Fruit fly (Drosophila melanogaster) whole organism, embryonic: ENCODE measurements around the gene tinc.
A peak's percentile ranks its signal among the peaks of the same experiment; 100 is the strongest.

Experiments
- ATbp ChIP-seq: fragments of 200-800 bp; sonication (Bioruptor generic); optimal IDR thresholded peaks from 2 replicates; lab custom pipeline; 2017; ENCODE audit warnings: missing biosample characterization, mild to moderate bottlenecking, missing genetic modification characterization, missing genetic modification reagents
- Abd-B ChIP-seq: fragments of 200-800 bp; sonication (Bioruptor generic); optimal IDR thresholded peaks from 2 replicates; lab custom pipeline; 2018; ENCODE audit warnings: missing biosample characterization, mild to moderate bottlenecking, missing genetic modification characterization, moderate library complexity
- Bgb ChIP-seq: fragments of 200-800 bp; sonication (Bioruptor generic); IDR thresholded peaks from 2 replicates; pipeline ENCODE4 v1.3.6; 2022; ENCODE audit warnings: missing biosample characterization, missing genetic modification characterization; ENCODE audit not compliant: partially characterized antibody
- CG11085 ChIP-seq: fragments of 200-800 bp; sonication (Bioruptor generic); IDR thresholded peaks from 2 replicates; pipeline ENCODE4 v1.3.6; 2022; ENCODE audit warnings: missing biosample characterization, missing genetic modification characterization
- CG11398 ChIP-seq: fragments of 200-800 bp; sonication (Bioruptor generic); optimal IDR thresholded peaks from 2 replicates; lab custom pipeline; 2016; ENCODE audit warnings: missing biosample characterization, missing genetic modification characterization
- CG11504 ChIP-seq: fragments of 200-800 bp; sonication (Bioruptor generic); optimal IDR thresholded peaks from 3 replicates; lab custom pipeline; 2019; ENCODE audit warnings: missing biosample characterization, mild to moderate bottlenecking, missing genetic modification characterization, moderate library complexity
- CG12219 ChIP-seq: fragments of 200-800 bp; sonication (Bioruptor generic); optimal IDR thresholded peaks from 3 replicates; lab custom pipeline; 2018; ENCODE audit warnings: missing biosample characterization, mild to moderate bottlenecking, missing genetic modification characterization
- CG12659 ChIP-seq: fragments of 200-800 bp; sonication (Bioruptor generic); optimal IDR thresholded peaks from 3 replicates; lab custom pipeline; 2017; ENCODE audit warnings: mild to moderate bottlenecking, missing biosample characterization, missing genetic modification reagents, missing genetic modification characterization
- CG13775 ChIP-seq: fragments of 200-800 bp; sonication (Bioruptor generic); optimal IDR thresholded peaks from 3 replicates; lab custom pipeline; 2017; ENCODE audit warnings: missing biosample characterization, mild to moderate bottlenecking, missing genetic modification characterization
- CG13894 ChIP-seq: fragments of 200-800 bp; sonication (Bioruptor generic); optimal IDR thresholded peaks from 3 replicates; lab custom pipeline; 2018; ENCODE audit warnings: missing biosample characterization, mild to moderate bottlenecking, missing genetic modification characterization, moderate library complexity
- CG15269 ChIP-seq: fragments of 200-800 bp; sonication (Bioruptor generic); optimal IDR thresholded peaks from 2 replicates; lab custom pipeline; 2018; ENCODE audit warnings: missing biosample characterization, mild to moderate bottlenecking, missing genetic modification characterization, moderate library complexity
- CG17361 ChIP-seq: fragments of 200-800 bp; sonication (Bioruptor generic); IDR thresholded peaks from 3 replicates; pipeline ENCODE4 v1.3.6; 2022; ENCODE audit warnings: missing biosample characterization, missing genetic modification characterization
- CG17385 ChIP-seq: fragments of 200-800 bp; sonication (Bioruptor generic); optimal IDR thresholded peaks from 3 replicates; lab custom pipeline; 2018; ENCODE audit warnings: missing biosample characterization, mild to moderate bottlenecking, missing genetic modification characterization
- CG17568 ChIP-seq: fragments of 200-800 bp; sonication (Bioruptor generic); optimal IDR thresholded peaks from 2 replicates; lab custom pipeline; 2018; ENCODE audit warnings: missing biosample characterization, mild to moderate bottlenecking, missing genetic modification characterization, moderate library complexity
- CG18011 ChIP-seq: fragments of 200-800 bp; sonication (Bioruptor generic); optimal IDR thresholded peaks from 2 replicates; lab custom pipeline; 2017; ENCODE audit warnings: missing biosample characterization, missing genetic modification characterization, mild to moderate bottlenecking, moderate library complexity, missing genotype
- CG2199 ChIP-seq: fragments of 200-800 bp; sonication (Bioruptor generic); IDR thresholded peaks from 3 replicates; pipeline ENCODE4 v1.3.6; 2022; ENCODE audit warnings: missing biosample characterization, missing genetic modification characterization
- CG30403 ChIP-seq: fragments of 200-800 bp; sonication (Bioruptor generic); optimal IDR thresholded peaks from 3 replicates; lab custom pipeline; 2016; ENCODE audit warnings: missing biosample characterization, missing genetic modification characterization
- CG32772 ChIP-seq: fragments of 200-800 bp; sonication (Bioruptor generic); IDR thresholded peaks from 2 replicates; pipeline ENCODE4 v1.3.6; 2022; ENCODE audit warnings: missing biosample characterization, missing genetic modification characterization
- CG5245 ChIP-seq: fragments of 200-800 bp; sonication (Bioruptor generic); optimal IDR thresholded peaks from 3 replicates; lab custom pipeline; 2016; ENCODE audit warnings: missing biosample characterization, missing genetic modification characterization
- CG6765 ChIP-seq: fragments of 200-800 bp; sonication (Bioruptor generic); optimal IDR thresholded peaks from 3 replicates; lab custom pipeline; 2017; ENCODE audit warnings: missing biosample characterization, mild to moderate bottlenecking, missing genetic modification characterization
- CG7271 ChIP-seq: fragments of 200-800 bp; sonication (Bioruptor generic); optimal IDR thresholded peaks from 2 replicates; lab custom pipeline; 2018; ENCODE audit warnings: missing biosample characterization, mild to moderate bottlenecking, missing genetic modification characterization, moderate library complexity
- CG7556 ChIP-seq: fragments of 200-800 bp; sonication (Bioruptor generic); optimal IDR thresholded peaks from 2 replicates; lab custom pipeline; 2017; ENCODE audit warnings: missing biosample characterization, mild to moderate bottlenecking, missing genetic modification characterization
- CG8290 ChIP-seq, 3 experiments: fragments of 200-800 bp; sonication (Bioruptor generic); optimal IDR thresholded peaks; 2 replicates each; lab custom pipeline; 2016 to 2019; ENCODE audit warnings: missing biosample characterization in 3 of 3, missing genetic modification characterization in 3 of 3, mild to moderate bottlenecking in 2 of 3, moderate library complexity in 1 of 3
- CG8944 ChIP-seq: fragments of 200-800 bp; sonication (Bioruptor generic); optimal IDR thresholded peaks from 3 replicates; lab custom pipeline; 2016; ENCODE audit warnings: missing biosample characterization, missing genetic modification characterization
- Chrac-16 ChIP-seq: fragments of 200-800 bp; sonication (Bioruptor generic); optimal IDR thresholded peaks from 3 replicates; lab custom pipeline; 2016; ENCODE audit warnings: missing biosample characterization, missing genetic modification characterization
- Dad ChIP-seq: fragments of 200-800 bp; sonication (Bioruptor generic); optimal IDR thresholded peaks from 3 replicates; lab custom pipeline; 2016; ENCODE audit warnings: missing biosample characterization, missing genetic modification characterization
- Ets65A ChIP-seq: fragments of 200-800 bp; sonication (Bioruptor generic); peaks from one replicate; lab custom pipeline; 2016; ENCODE audit warnings: missing biosample characterization, missing genetic modification characterization
- Hsf ChIP-seq: fragments of 200-800 bp; sonication (Bioruptor generic); optimal IDR thresholded peaks from 3 replicates; lab custom pipeline; 2016; ENCODE audit warnings: missing biosample characterization, missing genetic modification characterization
- Med ChIP-seq: fragments of 200-800 bp; sonication (Bioruptor generic); peaks from one replicate; lab custom pipeline; 2016; ENCODE audit warnings: missing biosample characterization, missing genetic modification characterization, mild to moderate bottlenecking, inconsistent platforms, moderate library complexity
- Meics ChIP-seq: fragments of 200-800 bp; sonication (Bioruptor generic); optimal IDR thresholded peaks from 2 replicates; lab custom pipeline; 2017; ENCODE audit warnings: missing biosample characterization, mild to moderate bottlenecking, missing genetic modification characterization
- PHDP ChIP-seq: fragments of 200-800 bp; sonication (Bioruptor generic); optimal IDR thresholded peaks from 3 replicates; lab custom pipeline; 2018; ENCODE audit warnings: missing biosample characterization, mild to moderate bottlenecking, missing genetic modification characterization, moderate library complexity
- Pdp1 ChIP-seq, 2 experiments: fragments of 200-800 bp; sonication (Bioruptor generic); optimal IDR thresholded peaks; 3 replicates each; lab custom pipeline; 2016; ENCODE audit warnings: missing biosample characterization in 2 of 2, missing genetic modification characterization in 2 of 2, mild to moderate bottlenecking in 1 of 2, moderate library complexity in 1 of 2
- Sox100B ChIP-seq: fragments of 200-800 bp; sonication (Bioruptor generic); optimal IDR thresholded peaks from 3 replicates; lab custom pipeline; 2018; ENCODE audit warnings: missing biosample characterization, mild to moderate bottlenecking, missing genetic modification characterization
- Sox102F ChIP-seq: fragments of 200-800 bp; sonication (Bioruptor generic); optimal IDR thresholded peaks from 2 replicates; lab custom pipeline; 2018; ENCODE audit warnings: missing biosample characterization, mild to moderate bottlenecking, missing genetic modification characterization, moderate library complexity
- Sry-β ChIP-seq: fragments of 200-800 bp; sonication (Bioruptor generic); optimal IDR thresholded peaks from 2 replicates; lab custom pipeline; 2018; ENCODE audit warnings: missing biosample characterization, mild to moderate bottlenecking, missing genetic modification characterization, moderate library complexity
- Taf1 ChIP-seq: fragments of 200-800 bp; sonication (Bioruptor generic); IDR thresholded peaks from 2 replicates; pipeline ENCODE4 v1.3.6; 2022; ENCODE audit warnings: missing biosample characterization, missing genetic modification characterization
- az2 ChIP-seq: fragments of 200-800 bp; sonication (Bioruptor generic); optimal IDR thresholded peaks from 3 replicates; lab custom pipeline; 2016; ENCODE audit warnings: missing biosample characterization, missing genetic modification characterization
- br ChIP-seq: fragments of >200 bp; optimal IDR thresholded peaks from 2 replicates; lab custom pipeline; 2017
- crp ChIP-seq, 2 experiments: fragments of 200-800 bp; sonication (Bioruptor generic); optimal IDR thresholded peaks; 2 replicates in 1 of 2; 3 replicates in 1 of 2; lab custom pipeline; 2017; ENCODE audit warnings: missing biosample characterization in 2 of 2, missing genetic modification characterization in 2 of 2, mild to moderate bottlenecking in 1 of 2, moderate library complexity in 1 of 2
- dmrt99B ChIP-seq: fragments of 200-800 bp; sonication (Bioruptor generic); optimal IDR thresholded peaks from 2 replicates; lab custom pipeline; 2018; ENCODE audit warnings: missing biosample characterization, mild to moderate bottlenecking, missing genetic modification characterization, moderate library complexity
- gem ChIP-seq: fragments of 200-800 bp; sonication (Bioruptor generic); optimal IDR thresholded peaks from 2 replicates; lab custom pipeline; 2019; ENCODE audit warnings: missing biosample characterization, mild to moderate bottlenecking, missing genetic modification characterization, moderate library complexity
- ham ChIP-seq: fragments of 200-800 bp; sonication (Bioruptor generic); IDR thresholded peaks from 2 replicates; pipeline ENCODE4 v1.3.6; 2022; ENCODE audit warnings: missing biosample characterization, missing genetic modification characterization
- lab ChIP-seq: fragments of 200-800 bp; sonication (Bioruptor generic); optimal IDR thresholded peaks from 3 replicates; lab custom pipeline; 2017; ENCODE audit warnings: missing biosample characterization, missing genetic modification characterization, mild to moderate bottlenecking, moderate library complexity, missing genetic modification reagents
- mirr ChIP-seq: fragments of 200-800 bp; sonication (Bioruptor generic); optimal IDR thresholded peaks from 3 replicates; lab custom pipeline; 2018; ENCODE audit warnings: missing biosample characterization, mild to moderate bottlenecking, missing genetic modification characterization
- nau ChIP-seq: fragments of 200-800 bp; sonication (Bioruptor generic); optimal IDR thresholded peaks from 3 replicates; lab custom pipeline; 2017; ENCODE audit warnings: missing biosample characterization, mild to moderate bottlenecking, missing genetic modification characterization, missing genetic modification reagents
- nmo ChIP-seq: fragments of 200-800 bp; sonication (Bioruptor generic); optimal IDR thresholded peaks from 2 replicates; lab custom pipeline; 2018; ENCODE audit warnings: missing biosample characterization, mild to moderate bottlenecking, missing genetic modification characterization, moderate library complexity
- peb ChIP-seq: fragments of 200-800 bp; sonication (Bioruptor generic); IDR thresholded peaks from 2 replicates; pipeline ENCODE4 v1.3.6; 2022; ENCODE audit warnings: missing biosample characterization, missing genetic modification characterization
- pho ChIP-seq: fragments of 200-800 bp; sonication (Bioruptor generic); optimal IDR thresholded peaks from 2 replicates; lab custom pipeline; 2016; ENCODE audit warnings: missing biosample characterization, missing genetic modification characterization
- run ChIP-seq: fragments of 200-800 bp; sonication (Bioruptor generic); optimal IDR thresholded peaks from 3 replicates; lab custom pipeline; 2018; ENCODE audit warnings: missing biosample characterization, mild to moderate bottlenecking, missing genetic modification characterization
- sug ChIP-seq: fragments of 200-800 bp; optimal IDR thresholded peaks from 2 replicates; lab custom pipeline; 2019; ENCODE audit warnings: missing biosample characterization, mild to moderate bottlenecking, missing genetic modification characterization, moderate library complexity

Gene tinc

DNA sequence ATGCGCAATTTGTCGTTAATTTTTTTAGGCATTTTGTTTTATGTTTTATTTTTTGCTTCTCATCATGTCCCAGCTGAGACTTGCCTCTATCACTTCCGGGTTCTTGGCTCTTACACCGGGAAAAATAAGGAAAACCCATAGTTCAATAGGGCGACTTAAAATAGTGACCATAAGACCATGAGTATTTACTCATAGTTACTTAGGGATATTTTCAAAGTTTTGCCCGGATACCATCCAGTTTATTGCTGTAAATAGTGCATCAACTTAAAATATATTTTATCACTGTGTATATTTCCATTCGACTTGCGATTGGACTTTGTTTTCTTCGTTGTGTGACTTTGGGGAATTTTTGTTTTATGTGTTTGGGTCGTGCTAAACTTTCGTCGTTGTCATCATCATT lies 7.5 kb downstream of the tinc start (continued):
- TF ChIP-seq Bgb, result no peak
- no peak for TF ChIP-seq ham (GFP tag; lab: Robert Waterston, UW)
- no peak for TF ChIP-seq Chrac-16 (GFP tag; lab: Kevin White, UChicago)
- TF ChIP-seq PHDP, result peak; percentile 55
- TF ChIP-seq CG8944 (GFP tag; lab: Kevin White, UChicago), result no peak
- peak; percentile 62 for TF ChIP-seq gem
- peak; percentile 30 for TF ChIP-seq dmrt99B (tag; lab: Kevin White, UChicago)
- TF ChIP-seq CG18011 (GFP tag; lab: Kevin White, UChicago), result no peak
- no peak for TF ChIP-seq CG17361 (GFP tag; lab: Robert Waterston, UW)
- TF ChIP-seq CG13894, result no peak
- TF ChIP-seq Dad (GFP tag; lab: Kevin White, UChicago), result no peak
- peak in 1 of 2 experiments; percentile 4 for TF ChIP-seq Pdp1 (GFP tag; optimal IDR thresholded peaks at IDR 0.05; lab: Kevin White, UChicago)
- peak; percentile 8 for TF ChIP-seq ATbp (GFP tag; lab: Kevin White, UChicago)
- no peak for TF ChIP-seq Taf1 (GFP tag; lab: Robert Waterston, UW)
- no peak for TF ChIP-seq Med (GFP tag; lab: Kevin White, UChicago)
- TF ChIP-seq Sox100B (GFP tag; lab: Kevin White, UChicago), result no peak
- TF ChIP-seq CG2199 (GFP tag; lab: Robert Waterston, UW), result no peak
- TF ChIP-seq CG15269 (tag; lab: Kevin White, UChicago), result peak; percentile 44
- peak; percentile 41 for TF ChIP-seq CG12219 (GFP tag; lab: Kevin White, UChicago)
- no peak for TF ChIP-seq crp (GFP tag; optimal IDR thresholded peaks at IDR 0.05; lab: Kevin White, UChicago)
- TF ChIP-seq CG13775 (GFP tag; lab: Kevin White, UChicago), result no peak
- TF ChIP-seq CG6765 (GFP tag; lab: Kevin White, UChicago), result no peak
- TF ChIP-seq Hsf (GFP tag; lab: Kevin White, UChicago), result peak; percentile 39
- peak; percentile 13 for TF ChIP-seq CG11504
- no peak for TF ChIP-seq Abd-B (GFP tag; lab: Kevin White, UChicago)
- no peak for TF ChIP-seq az2 (GFP tag; lab: Kevin White, UChicago)
- TF ChIP-seq peb (GFP tag; lab: Robert Waterston, UW), result no peak
- TF ChIP-seq CG7271 (tag; lab: Kevin White, UChicago), result no peak
- TF ChIP-seq pho (GFP tag; lab: Kevin White, UChicago), result peak; percentile 0
- peak; percentile 53 for TF ChIP-seq Meics
- TF ChIP-seq CG17385, result peak; percentile 17
- TF ChIP-seq Sox102F, result peak; percentile 40
- TF ChIP-seq mirr (GFP tag; lab: Kevin White, UChicago), result no peak
- peak; percentile 41 for TF ChIP-seq CG7556 (GFP tag; lab: Kevin White, UChicago)
- TF ChIP-seq CG32772, result no peak
- TF ChIP-seq sug (tag; lab: Kevin White, UChicago), result no peak
- TF ChIP-seq CG12659 (GFP tag; lab: Kevin White, UChicago), result peak; percentile 4
- no peak for TF ChIP-seq nmo (GFP tag; lab: Kevin White, UChicago)
- TF ChIP-seq br (lab: Kevin White, UChicago), result no peak
- no peak for TF ChIP-seq run
- no peak for TF ChIP-seq CG11398 (GFP tag; lab: Kevin White, UChicago)
- peak; percentile 28 for TF ChIP-seq CG30403 (GFP tag; lab: Kevin White, UChicago)
- no peak for TF ChIP-seq nau (GFP tag; lab: Kevin White, UChicago)
- TF ChIP-seq CG8290 (GFP tag; optimal IDR thresholded peaks at IDR 0.05; lab: Kevin White, UChicago), result no peak
- TF ChIP-seq CG8290 (tag; optimal IDR thresholded peaks at IDR 0.05; lab: Kevin White, UChicago), result peak in 1 of 2 experiments; percentile 50
- no peak for TF ChIP-seq Sry-β (GFP tag; lab: Kevin White, UChicago)
- TF ChIP-seq lab (GFP tag; lab: Kevin White, UChicago), result peak; percentile 50
- TF ChIP-seq Ets65A, result peak; percentile 10
- no peak for TF ChIP-seq CG17568 (GFP tag; lab: Kevin White, UChicago)
- TF ChIP-seq CG5245 (GFP tag; lab: Kevin White, UChicago), result no peak
- no peak for TF ChIP-seq CG11085 (GFP tag; lab: Robert Waterston, UW)
